Fruit fly (Drosophila melanogaster): ENCODE data around the gene CG17350.

Gene CG17350

DNA sequence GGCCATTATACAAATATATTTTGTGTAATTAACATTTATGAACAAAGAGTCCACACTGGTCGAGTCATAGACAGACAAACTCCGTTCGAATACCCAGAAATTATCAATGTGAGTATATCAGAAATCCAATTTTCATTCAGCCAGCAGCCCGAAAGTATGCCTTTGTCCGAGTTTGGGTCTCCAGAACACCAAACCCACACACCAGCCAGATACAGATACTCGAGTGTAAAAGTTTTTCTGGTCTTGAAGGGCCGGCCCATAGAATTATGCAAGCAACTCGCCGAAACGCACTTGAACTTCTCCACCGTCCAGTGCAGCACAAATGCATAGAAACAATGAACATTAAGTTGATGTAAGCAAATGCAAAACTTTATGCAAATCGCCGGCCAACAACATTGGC, 2.1 kb upstream of the CG17350 start (continued):
- peak; percentile 37 for TF ChIP-seq pita (GFP tag; optimal IDR thresholded peaks at IDR 0.05)
- 0 out of 3 replicates have a peak, but pooled peaks have one; percentile 4 for TF ChIP-seq dysf (GFP tag; IDR thresholded peaks at IDR 0.05)
- TF ChIP-seq CG12391 (tag; optimal IDR thresholded peaks at IDR 0.05): no peak
- no peak for TF ChIP-seq CG15514 (GFP tag; optimal IDR thresholded peaks at IDR 0.05)
- no peak for TF ChIP-seq Atf6 (GFP tag; IDR thresholded peaks at IDR 0.05)
- peak; percentile 58 for TF ChIP-seq sens (GFP tag)
- TF ChIP-seq Opbp (GFP tag; IDR thresholded peaks at IDR 0.05; ENCODE audit: partially characterized antibody): peak; percentile 26; the same call in 1 of the 3 replicates
- no peak for TF ChIP-seq salm (tag; optimal IDR thresholded peaks at IDR 0.05)
- TF ChIP-seq insv (GFP tag; optimal IDR thresholded peaks at IDR 0.05): no peak
- TF ChIP-seq Abd-B (GFP tag; optimal IDR thresholded peaks at IDR 0.05): no peak

DNA sequence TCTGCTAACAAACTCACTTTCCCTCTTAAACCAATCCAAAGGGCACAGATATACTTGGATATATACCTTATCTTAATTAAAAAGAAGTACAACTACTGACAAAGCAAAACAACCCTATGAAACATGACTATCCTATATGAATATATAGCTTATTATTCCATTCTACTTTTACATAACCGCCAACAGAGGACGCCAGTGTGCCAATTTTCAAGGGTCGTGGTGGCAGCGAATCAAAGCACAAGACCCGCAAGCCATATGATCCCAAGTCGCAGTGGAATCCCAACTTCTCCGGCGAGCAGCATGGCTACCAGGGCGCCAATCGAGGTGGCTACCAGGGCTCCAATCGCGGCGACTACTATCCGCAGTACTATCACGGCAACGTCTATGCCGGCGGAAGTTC, 1.6 kb downstream of the CG17350 start:
- no peak for TF ChIP-seq Elba2 (GFP tag; optimal IDR thresholded peaks at IDR 0.05)
- TF ChIP-seq CTCF (GFP tag; optimal IDR thresholded peaks at IDR 0.05): peak; percentile 82
- peak; percentile 27; the same call in 1 of the 2 replicates for TF ChIP-seq Rfx (GFP tag; IDR thresholded peaks at IDR 0.05)
- no peak for TF ChIP-seq Mad (GFP tag; optimal IDR thresholded peaks at IDR 0.05)
- no peak for TF ChIP-seq Atf6 (GFP tag; IDR thresholded peaks at IDR 0.05)
- TF ChIP-seq CG3407 (GFP tag; optimal IDR thresholded peaks at IDR 0.05): no peak
- TF ChIP-seq dpn (GFP tag; optimal IDR thresholded peaks at IDR 0.05): no peak
- TF ChIP-seq CG2199 (GFP tag; IDR thresholded peaks at IDR 0.05): 0 out of 3 replicates have a peak, but pooled peaks have one; percentile 32
- no peak for TF ChIP-seq CG1602 (GFP tag; optimal IDR thresholded peaks at IDR 0.05)
- TF ChIP-seq sens (GFP tag): peak; percentile 24

DNA sequence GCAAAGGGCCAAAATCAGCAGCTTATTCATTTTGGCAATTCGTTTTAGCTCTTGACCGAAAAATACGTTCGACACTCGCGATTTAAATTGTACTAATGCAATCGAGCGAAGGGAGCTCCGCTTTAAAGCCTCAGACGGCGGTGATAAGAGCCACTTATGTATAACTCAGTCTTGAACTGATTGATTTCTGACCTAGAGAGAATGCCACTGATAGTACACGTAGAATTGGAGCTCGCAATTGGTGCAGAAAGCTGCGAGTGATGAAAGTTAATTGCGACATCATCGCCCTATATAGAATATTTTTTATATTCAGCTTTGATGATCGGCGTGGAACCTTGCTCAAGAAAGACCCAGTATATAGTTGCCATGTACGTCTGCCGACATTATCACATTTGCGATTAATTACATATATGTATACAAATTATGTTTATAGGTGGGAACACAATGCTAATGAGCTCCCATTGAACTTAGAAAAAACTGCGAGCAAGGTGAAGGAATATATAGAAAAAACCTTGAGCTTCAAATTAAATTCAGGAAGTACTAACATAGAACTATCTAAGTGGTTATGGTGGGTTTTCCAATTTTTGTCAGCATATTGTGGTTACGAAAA, 5.5 kb downstream of the CG17350 start, which contains the start of gene fon:
TSS of gene fon (minus strand) at position 100 of the 610 bp plus-strand sequence.
- TF ChIP-seq MBD-R2 (GFP tag; IDR thresholded peaks at IDR 0.05): no peak
- no peak for TF ChIP-seq nau (GFP tag; optimal IDR thresholded peaks at IDR 0.05)
- TF ChIP-seq Six4 (GFP tag; optimal IDR thresholded peaks at IDR 0.05): no peak
- TF ChIP-seq sug (tag; optimal IDR thresholded peaks at IDR 0.05): peak; percentile 4
- no peak for TF ChIP-seq CG3726 (GFP tag; IDR thresholded peaks at IDR 0.05)
- TF ChIP-seq chinmo (GFP tag; IDR thresholded peaks at IDR 0.05; ENCODE audit: partially characterized antibody): 0 out of 4 replicates have a peak, but pooled peaks have one; percentile 25
- peak; percentile 25 for TF ChIP-seq Med (GFP tag)
- no peak for TF ChIP-seq CG1647 (GFP tag; optimal IDR thresholded peaks at IDR 0.05)
- TF ChIP-seq CG34376 (GFP tag; optimal IDR thresholded peaks at IDR 0.05): peak; percentile 76
- no peak for TF ChIP-seq CG8765 (GFP tag; IDR thresholded peaks at IDR 0.05)
- TF ChIP-seq Pdp1 (GFP tag; optimal IDR thresholded peaks at IDR 0.05): peak in 1 of 2 experiments; percentile 57

DNA sequence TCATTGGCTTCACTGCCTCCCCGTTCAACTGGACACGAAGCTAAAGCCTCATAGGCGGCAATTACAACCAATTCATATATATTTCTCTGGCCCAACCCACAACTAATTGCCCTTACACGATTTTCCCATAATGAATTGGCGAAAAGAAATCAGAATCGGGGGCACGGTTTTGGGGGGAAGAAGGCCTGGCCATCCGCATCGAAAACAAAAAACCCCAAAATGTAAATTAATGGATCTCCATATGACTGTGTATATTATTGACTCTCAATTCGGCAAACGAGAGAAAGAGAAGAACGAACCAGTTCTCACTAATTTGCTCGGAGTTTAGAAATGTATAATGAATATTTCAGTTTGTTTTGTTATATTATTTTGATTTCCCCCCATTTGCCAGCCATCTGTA, 8.2 kb downstream of the CG17350 start:
- TF ChIP-seq CG9797 (GFP tag; optimal IDR thresholded peaks at IDR 0.05) (no peak), CG12769 (tag; optimal IDR thresholded peaks at IDR 0.05) (peak; percentile 35), CG10267 (tag; optimal IDR thresholded peaks at IDR 0.05) (no peak), sima (GFP tag; optimal IDR thresholded peaks at IDR 0.05) (no peak), abd-A (tag; optimal IDR thresholded peaks at IDR 0.05) (peak; percentile 20), Med (GFP tag) (peak; percentile 48), CG8478 (optimal IDR thresholded peaks at IDR 0.05) (no peak), CG9932 (GFP tag; IDR thresholded peaks at IDR 0.05) (no peak), CG14667 (GFP tag; IDR thresholded peaks at IDR 0.05) (no peak), vvl (GFP tag; IDR thresholded peaks at IDR 0.05) (peak; percentile 48; the same call in 1 of the 2 replicates), CG15696 (tag; optimal IDR thresholded peaks at IDR 0.05) (no peak), CG4424 (GFP tag; optimal IDR thresholded peaks at IDR 0.05) (no peak), CG6272 (GFP tag; IDR thresholded peaks at IDR 0.05) (no peak), CG9727 (GFP tag; optimal IDR thresholded peaks at IDR 0.05) (no peak), MBD-R2 (GFP tag; IDR thresholded peaks at IDR 0.05) (no peak), CG10543 (GFP tag; optimal IDR thresholded peaks at IDR 0.05) (no peak), CG13894 (tag; optimal IDR thresholded peaks at IDR 0.05) (peak; percentile 76), schlank (tag; optimal IDR thresholded peaks at IDR 0.05) (no peak), scrt (GFP tag; optimal IDR thresholded peaks at IDR 0.05) (no peak), CG1832 (GFP tag; optimal IDR thresholded peaks at IDR 0.05) (no peak)
